Fruit fly (Drosophila melanogaster) whole organism, embryonic: ENCODE measurements around the gene CG14669.

Source experiments
- BEAF-32 ChIP-seq: fragments of 200-800 bp; sonication (Bioruptor generic); optimal IDR thresholded peaks from 3 replicates; lab custom pipeline; 2017; ENCODE audit warnings: missing biosample characterization, missing genetic modification characterization, mild to moderate bottlenecking, moderate library complexity, missing genetic modification reagents
- CG1792 ChIP-seq: fragments of 200-800 bp; sonication (Bioruptor generic); optimal IDR thresholded peaks from 2 replicates; lab custom pipeline; 2016; ENCODE audit warnings: missing biosample characterization, missing genetic modification characterization
- CG2712 ChIP-seq: fragments of 200-800 bp; optimal IDR thresholded peaks from 3 replicates; lab custom pipeline; 2019; ENCODE audit warnings: missing biosample characterization, mild to moderate bottlenecking, missing genetic modification characterization, moderate library complexity
- CG6765 ChIP-seq: fragments of 200-800 bp; sonication (Bioruptor generic); optimal IDR thresholded peaks from 3 replicates; lab custom pipeline; 2017; ENCODE audit warnings: missing biosample characterization, mild to moderate bottlenecking, missing genetic modification characterization
- HLH4C ChIP-seq: fragments of 200-800 bp; sonication (Bioruptor generic); IDR thresholded peaks from 3 replicates; pipeline ENCODE4 v1.3.6; 2022; ENCODE audit warnings: missing biosample characterization, missing genetic modification characterization; ENCODE audit not compliant: partially characterized antibody
- crc ChIP-seq: fragments of 200-800 bp; sonication (Bioruptor generic); optimal IDR thresholded peaks from 2 replicates; lab custom pipeline; 2016; ENCODE audit warnings: missing biosample characterization, missing genetic modification characterization
- sob ChIP-seq: fragments of 200-800 bp; sonication (Bioruptor generic); IDR thresholded peaks from 2 replicates; pipeline ENCODE4 v1.3.6; 2022; ENCODE audit warnings: missing biosample characterization, missing genetic modification characterization
- tll ChIP-seq, 2 experiments: fragments of 200-800 bp in 1 of 2; fragments of >200 bp in 1 of 2; sonication (Bioruptor generic) in 1 of 2; optimal IDR thresholded peaks; 2 replicates each; lab custom pipeline; 2017 to 2019; ENCODE audit warnings: missing biosample characterization in 2 of 2, missing genetic modification characterization in 2 of 2, mild to moderate bottlenecking in 1 of 2, moderate library complexity in 1 of 2
- toy ChIP-seq: fragments of 200-800 bp; sonication (Bioruptor generic); IDR thresholded peaks from 2 replicates; pipeline ENCODE4 v1.3.6; 2022; ENCODE audit warnings: missing biosample characterization, missing genetic modification characterization

DNA sequence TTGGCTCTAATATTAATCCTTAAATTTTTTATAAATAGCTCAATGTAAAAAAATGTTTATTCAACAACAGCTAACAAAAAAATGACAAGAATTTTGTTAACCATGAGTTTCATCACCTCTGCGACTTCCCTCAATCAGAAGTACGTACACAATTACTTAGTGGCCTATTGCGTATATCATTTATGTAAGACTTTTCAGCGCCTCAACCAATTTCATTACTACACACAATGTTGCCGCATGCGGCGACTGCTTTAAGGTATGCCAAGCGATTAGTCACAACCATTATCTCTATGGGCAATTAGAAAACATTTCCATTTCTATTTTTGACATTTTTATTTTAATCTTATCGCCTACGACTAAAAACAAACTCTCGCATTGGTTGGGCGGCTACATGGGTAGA is 44.3 kb downstream of the CG14669 start:
- no peak for TF ChIP-seq CG6765
- no peak for TF ChIP-seq sob (GFP tag; lab: Robert Waterston, UW)
- no peak for TF ChIP-seq CG1792 (GFP tag; lab: Kevin White, UChicago)
- TF ChIP-seq tll (GFP tag; optimal IDR thresholded peaks at IDR 0.05; lab: Kevin White, UChicago) = no peak
- no peak for TF ChIP-seq CG2712 (tag; lab: Kevin White, UChicago)
- TF ChIP-seq crc = no peak
- no peak for TF ChIP-seq BEAF-32 (GFP tag; lab: Kevin White, UChicago)
- TF ChIP-seq toy (GFP tag; lab: Robert Waterston, UW) = no peak
- TF ChIP-seq HLH4C = no peak
